Fruit fly (Drosophila melanogaster) whole organism, adult: ENCODE data around the gene eIF4EHP.

Experiments used
- CG11617 ChIP-seq: fragments of 200-800 bp; sonication (Bioruptor generic); optimal IDR thresholded peaks from 2 replicates; lab custom pipeline; 2017; ENCODE audit warnings: mild to moderate bottlenecking, missing biosample characterization, missing genetic modification reagents, missing genetic modification characterization
- CG12768 ChIP-seq: fragments of 200-800 bp; sonication (Bioruptor generic); optimal IDR thresholded peaks from 2 replicates; lab custom pipeline; 2017; ENCODE audit warnings: missing biosample characterization, missing genetic modification characterization, mild to moderate bottlenecking, moderate library complexity, missing genetic modification reagents
- CG14711 ChIP-seq: fragments of 200-800 bp; sonication (Bioruptor generic); optimal IDR thresholded peaks from 2 replicates; lab custom pipeline; 2018; ENCODE audit warnings: missing biosample characterization, mild to moderate bottlenecking, missing genetic modification characterization, moderate library complexity
- CG1620 ChIP-seq: fragments of 200-800 bp; sonication (Bioruptor generic); optimal IDR thresholded peaks from 2 replicates; lab custom pipeline; 2016; ENCODE audit warnings: missing biosample characterization, missing genetic modification characterization
- CG33017 ChIP-seq: fragments of 200-800 bp; sonication (Bioruptor generic); optimal IDR thresholded peaks from 2 replicates; lab custom pipeline; 2018; ENCODE audit warnings: missing biosample characterization, mild to moderate bottlenecking, missing genetic modification characterization, moderate library complexity
- CG5204 ChIP-seq: fragments of 200-800 bp; sonication (Bioruptor generic); optimal IDR thresholded peaks from 2 replicates; lab custom pipeline; 2016; ENCODE audit warnings: missing biosample characterization, missing genetic modification characterization
- CG7045 ChIP-seq: fragments of 200-800 bp; sonication (Bioruptor generic); optimal IDR thresholded peaks from 2 replicates; lab custom pipeline; 2017; ENCODE audit warnings: missing biosample characterization, mild to moderate bottlenecking, missing genetic modification characterization
- CG7101 ChIP-seq: fragments of 200-800 bp; sonication (Bioruptor generic); optimal IDR thresholded peaks from 2 replicates; lab custom pipeline; 2018; ENCODE audit warnings: missing biosample characterization, mild to moderate bottlenecking, missing genetic modification characterization, moderate library complexity
- Clk ChIP-seq: fragments of 200-800 bp; sonication (Bioruptor generic); optimal IDR thresholded peaks from 2 replicates; lab custom pipeline; 2017; ENCODE audit warnings: missing biosample characterization, missing genetic modification characterization
- Crg-1 ChIP-seq: fragments of 200-800 bp; sonication (Bioruptor generic); optimal IDR thresholded peaks from 2 replicates; lab custom pipeline; 2016; ENCODE audit warnings: missing biosample characterization, missing genetic modification characterization
- Hr96 ChIP-seq: fragments of 200-800 bp; sonication (Bioruptor generic); optimal IDR thresholded peaks from 2 replicates; lab custom pipeline; 2016; ENCODE audit warnings: missing biosample characterization, missing genetic modification characterization
- Mnt ChIP-seq: fragments of 200-800 bp; sonication (Bioruptor generic); optimal IDR thresholded peaks from 2 replicates; lab custom pipeline; 2016; ENCODE audit warnings: missing biosample characterization, mild to moderate bottlenecking, missing genetic modification characterization
- bab1 ChIP-seq: fragments of 200-800 bp; sonication (Bioruptor generic); optimal IDR thresholded peaks from 3 replicates; lab custom pipeline; 2019; ENCODE audit warnings: missing biosample characterization, mild to moderate bottlenecking, missing genetic modification characterization, moderate library complexity
- cic ChIP-seq: fragments of 200-800 bp; sonication (Bioruptor generic); optimal IDR thresholded peaks from 2 replicates; lab custom pipeline; 2017; ENCODE audit warnings: missing biosample characterization, mild to moderate bottlenecking, missing genetic modification characterization, moderate library complexity
- cnc ChIP-seq, 2 experiments: fragments of >200 bp; optimal IDR thresholded peaks; 2 replicates each; lab custom pipeline; 2017
- kay ChIP-seq: fragments of 200-800 bp; sonication (Bioruptor generic); peaks from one replicate; lab custom pipeline; 2016; ENCODE audit warnings: missing biosample characterization, missing genetic modification characterization, borderline replicate concordance
- ovo ChIP-seq: fragments of 200-800 bp; sonication (Bioruptor generic); optimal IDR thresholded peaks from 2 replicates; lab custom pipeline; 2016; ENCODE audit warnings: missing biosample characterization, missing genetic modification characterization
- pad ChIP-seq: fragments of 200-800 bp; sonication (Bioruptor generic); optimal IDR thresholded peaks from 3 replicates; lab custom pipeline; 2017; ENCODE audit warnings: missing biosample characterization, missing genetic modification characterization, mild to moderate bottlenecking, moderate library complexity, missing genetic modification reagents
- tj ChIP-seq: fragments of 200-800 bp; sonication (Bioruptor generic); optimal IDR thresholded peaks from 3 replicates; lab custom pipeline; 2017; ENCODE audit warnings: missing biosample characterization, mild to moderate bottlenecking, missing genetic modification characterization, moderate library complexity
- toe ChIP-seq: fragments of 200-800 bp; sonication (Bioruptor generic); optimal IDR thresholded peaks from 2 replicates; lab custom pipeline; 2016; ENCODE audit warnings: missing biosample characterization, missing genetic modification characterization

eIF4EHP gene

dm6 chr3R:24024688-24025087, 84.1 kb downstream of the eIF4EHP start:
- TF ChIP-seq pad (GFP tag; lab: Kevin White, UChicago), result no peak
- TF ChIP-seq kay (GFP tag; lab: Kevin White, UChicago), result peak; percentile 29

DNA sequence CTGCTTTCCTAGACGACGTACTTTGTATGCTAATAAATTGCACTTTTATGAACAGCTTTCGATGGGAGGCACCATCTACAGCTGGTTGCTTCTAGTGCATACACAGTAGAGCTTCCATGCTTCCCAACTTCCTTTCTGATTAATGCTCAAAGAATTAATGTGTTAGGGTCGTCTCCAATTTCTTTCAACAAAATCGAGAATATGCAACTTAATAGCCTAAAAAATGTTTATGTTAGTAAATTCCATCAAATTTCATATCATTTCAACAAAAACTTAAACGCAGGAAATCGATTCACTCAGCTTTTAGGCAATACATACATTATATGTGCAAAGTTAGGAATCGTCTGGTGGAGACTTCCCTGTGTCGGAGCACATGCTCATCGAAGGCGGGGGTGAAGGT, 84.6 kb downstream of the eIF4EHP start:
- no peak for TF ChIP-seq CG14711 (tag; lab: Kevin White, UChicago)
- TF ChIP-seq CG33017, result no peak
- no peak for TF ChIP-seq toe
- no peak for TF ChIP-seq cnc (optimal IDR thresholded peaks at IDR 0.05; lab: Kevin White, UChicago)
- no peak for TF ChIP-seq CG7045 (GFP tag; lab: Kevin White, UChicago)
- no peak for TF ChIP-seq Hr96 (GFP tag; lab: Kevin White, UChicago)
- TF ChIP-seq CG12768 (GFP tag; lab: Kevin White, UChicago), result no peak
- TF ChIP-seq ovo (GFP tag; lab: Kevin White, UChicago), result no peak
- TF ChIP-seq Clk (GFP tag; lab: Kevin White, UChicago), result no peak

dm6 chr3R:24021895-24022294, 86.9 kb downstream of the eIF4EHP start:
- TF ChIP-seq bab1 (GFP tag; lab: Kevin White, UChicago), result no peak
- no peak for TF ChIP-seq CG12768 (GFP tag; lab: Kevin White, UChicago)
- TF ChIP-seq CG7045 (GFP tag; lab: Kevin White, UChicago), result no peak
- no peak for TF ChIP-seq CG11617 (GFP tag; lab: Kevin White, UChicago)
- TF ChIP-seq CG7101 (tag; lab: Kevin White, UChicago), result no peak
- no peak for TF ChIP-seq pad (GFP tag; lab: Kevin White, UChicago)
- TF ChIP-seq cic, result no peak
- no peak for TF ChIP-seq toe

DNA sequence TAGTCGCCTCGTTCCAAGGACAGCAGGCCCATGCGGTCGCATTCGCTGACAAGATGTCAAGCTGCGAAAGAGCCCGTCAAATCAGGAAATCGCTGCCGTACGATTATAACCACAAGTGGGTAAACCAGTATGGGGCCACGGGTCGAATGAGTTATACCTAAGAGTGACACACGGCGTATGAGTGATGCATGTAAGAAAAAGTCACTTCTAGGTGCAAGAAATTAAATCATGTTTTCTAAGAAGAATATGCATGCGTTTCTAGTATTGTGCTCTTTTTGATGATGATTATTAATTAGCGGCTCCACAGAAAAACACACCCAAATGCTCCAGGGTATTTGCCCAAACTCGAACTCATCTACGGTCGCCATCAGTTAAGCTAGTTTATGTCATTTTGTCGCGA, 91.1 kb downstream of the eIF4EHP start:
- no peak for TF ChIP-seq CG12768 (GFP tag; lab: Kevin White, UChicago)
- no peak for TF ChIP-seq ovo (GFP tag; lab: Kevin White, UChicago)
- TF ChIP-seq Hr96 (GFP tag; lab: Kevin White, UChicago), result no peak
- TF ChIP-seq tj (GFP tag; lab: Kevin White, UChicago), result no peak
- no peak for TF ChIP-seq CG1620 (GFP tag; lab: Kevin White, UChicago)
- no peak for TF ChIP-seq cnc (optimal IDR thresholded peaks at IDR 0.05; lab: Kevin White, UChicago)
- no peak for TF ChIP-seq CG11617 (GFP tag; lab: Kevin White, UChicago)
- TF ChIP-seq CG5204, result no peak
- no peak for TF ChIP-seq CG33017
- no peak for TF ChIP-seq toe
- TF ChIP-seq cic, result no peak

DNA sequence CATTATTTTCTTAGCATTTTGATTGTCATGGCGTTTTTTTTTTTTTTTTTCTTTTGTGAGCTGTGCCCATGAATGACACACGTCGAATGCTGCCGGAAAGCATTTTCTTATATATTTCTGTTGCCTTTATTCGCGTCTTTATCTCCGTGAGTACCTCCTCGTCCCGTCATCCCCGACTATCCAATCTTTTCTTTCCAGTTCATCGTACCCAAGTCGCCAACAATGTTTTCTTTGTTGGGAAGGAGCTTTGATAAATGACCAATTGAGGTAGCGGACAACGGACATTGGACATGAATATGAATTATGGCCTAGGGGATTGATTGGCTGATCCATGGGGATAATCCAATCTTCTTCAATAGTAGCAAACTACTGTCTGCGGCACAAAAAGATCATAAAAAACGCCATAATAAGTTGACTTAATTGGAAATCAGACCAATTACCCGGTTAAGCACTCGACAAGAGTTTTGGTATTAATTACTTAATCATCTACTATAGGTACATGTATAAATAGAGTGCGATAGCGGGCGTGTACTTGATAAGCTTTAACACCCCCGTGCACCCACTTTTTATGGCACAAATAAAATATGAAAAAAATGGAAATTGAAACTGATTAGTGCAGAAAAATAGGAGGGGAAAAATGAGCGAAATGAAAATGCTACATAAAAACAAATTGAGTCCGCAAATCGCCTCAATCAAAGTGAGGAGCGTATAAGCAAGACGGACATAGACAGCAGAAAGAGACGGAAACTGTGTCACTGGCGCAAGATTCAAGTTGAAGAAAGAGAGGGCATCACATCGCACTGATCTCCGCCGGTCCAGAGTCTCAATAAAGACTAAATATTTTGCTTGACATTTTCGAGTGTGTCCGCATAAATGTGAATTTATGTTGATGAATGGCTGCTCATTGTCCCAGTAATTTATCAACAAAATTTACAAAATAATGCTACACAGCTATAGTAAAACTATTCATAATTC, 92.5 kb downstream of the eIF4EHP start:
- peak; percentile 44 for TF ChIP-seq cic
- TF ChIP-seq CG33017, result no peak
- peak; percentile 94 for TF ChIP-seq pad (GFP tag; lab: Kevin White, UChicago)
- no peak for TF ChIP-seq tj (GFP tag; lab: Kevin White, UChicago)
- TF ChIP-seq toe, result no peak
- peak; percentile 64 for TF ChIP-seq CG12768 (GFP tag; lab: Kevin White, UChicago)
- TF ChIP-seq CG7045 (GFP tag; lab: Kevin White, UChicago), result peak; percentile 33
- peak; percentile 7 for TF ChIP-seq CG14711 (tag; lab: Kevin White, UChicago)
- TF ChIP-seq kay (GFP tag; lab: Kevin White, UChicago), result peak; percentile 77
- TF ChIP-seq cnc (optimal IDR thresholded peaks at IDR 0.05; lab: Kevin White, UChicago), result no peak
- TF ChIP-seq Mnt (GFP tag; lab: Kevin White, UChicago), result no peak
- no peak for TF ChIP-seq Hr96 (GFP tag; lab: Kevin White, UChicago)
- TF ChIP-seq Clk (GFP tag; lab: Kevin White, UChicago), result no peak
- TF ChIP-seq CG1620 (GFP tag; lab: Kevin White, UChicago), result no peak
- TF ChIP-seq CG11617 (GFP tag; lab: Kevin White, UChicago), result no peak
- TF ChIP-seq CG7101 (tag; lab: Kevin White, UChicago), result no peak
- TF ChIP-seq Crg-1, result no peak
- TF ChIP-seq ovo (GFP tag; lab: Kevin White, UChicago), result no peak
- no peak for TF ChIP-seq CG5204
- TF ChIP-seq bab1 (GFP tag; lab: Kevin White, UChicago), result no peak

DNA sequence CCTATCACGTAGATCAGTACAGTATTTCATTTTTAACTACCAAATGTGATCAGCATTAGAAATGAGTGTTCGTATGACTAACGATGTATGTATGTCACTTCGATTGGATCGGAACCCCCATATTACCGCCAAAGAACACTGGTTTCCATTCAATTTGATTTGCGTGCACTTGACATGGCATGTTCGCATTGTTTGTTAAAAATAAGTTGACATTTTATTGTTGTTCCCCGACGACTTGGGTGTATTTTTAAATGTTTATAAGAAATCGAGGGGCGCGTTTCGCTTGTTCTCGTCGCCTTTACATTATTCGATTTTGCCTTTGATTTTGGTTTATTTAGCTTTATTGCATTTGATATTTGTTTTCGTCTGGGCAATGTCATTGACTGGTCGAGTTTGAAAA, 93.3 kb downstream of the eIF4EHP start:
- TF ChIP-seq cnc (optimal IDR thresholded peaks at IDR 0.05; lab: Kevin White, UChicago) (no peak), CG7045 (GFP tag; lab: Kevin White, UChicago) (no peak), CG33017 (no peak), bab1 (GFP tag; lab: Kevin White, UChicago) (no peak), ovo (GFP tag; lab: Kevin White, UChicago) (no peak), CG12768 (GFP tag; lab: Kevin White, UChicago) (no peak), CG5204 (no peak), Clk (GFP tag; lab: Kevin White, UChicago) (no peak), Crg-1 (no peak), CG7101 (tag; lab: Kevin White, UChicago) (no peak), CG14711 (tag; lab: Kevin White, UChicago) (no peak), toe (no peak), CG11617 (GFP tag; lab: Kevin White, UChicago) (no peak), Hr96 (GFP tag; lab: Kevin White, UChicago) (no peak), pad (GFP tag; lab: Kevin White, UChicago) (no peak)
